Worm (Caenorhabditis elegans) whole organism, late embryonic: ENCODE results near the gene mrps-22.

Experiments used
- K02D7.2 ChIP-seq: sonication (generic microtip); optimal IDR thresholded peaks from 2 replicates; lab custom pipeline; 2017; ENCODE audit warnings: mild to moderate bottlenecking, missing genetic modification characterization, missing compliant biosample characterization
- ama-1 ChIP-seq: fragments of 150-350 bp; optimal IDR thresholded peaks from 2 replicates; lab custom pipeline; 2014
- fkh-10 ChIP-seq: fragments of 150-350 bp; optimal IDR thresholded peaks from 2 replicates; lab custom pipeline; 2014; ENCODE audit warnings: missing biosample characterization, missing genetic modification reagents, missing genetic modification characterization
- pat-9 ChIP-seq: fragments of 200-800 bp; sonication (Bioruptor generic); optimal IDR thresholded peaks from 2 replicates; lab custom pipeline; 2018; ENCODE audit warnings: mild to moderate bottlenecking, missing genetic modification characterization, moderate library complexity, missing compliant biosample characterization
- pha-4 ChIP-seq: fragments of 150-350 bp; optimal IDR thresholded peaks from 2 replicates; lab custom pipeline; 2018; ENCODE audit warnings: missing biosample characterization, missing genetic modification reagents, missing genetic modification characterization

DNA sequence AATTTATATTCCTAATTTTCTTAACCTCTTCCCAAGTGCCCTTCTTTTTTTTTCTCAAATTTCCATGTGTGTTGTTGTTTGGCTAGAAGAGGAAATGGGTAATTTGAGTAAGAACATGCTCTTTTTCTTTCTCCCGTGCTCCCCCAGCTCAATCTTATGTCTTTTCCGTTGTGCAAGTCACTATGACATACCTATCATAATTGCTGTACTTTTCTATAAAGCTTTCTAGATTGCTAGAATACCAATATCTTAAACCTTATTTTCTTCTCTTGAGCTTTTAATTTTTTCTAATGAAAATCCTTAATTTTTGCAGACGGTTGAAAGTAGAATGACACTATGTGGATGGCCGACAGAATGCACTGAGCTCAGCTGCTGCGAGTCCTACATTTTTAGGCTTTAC, 12.1 kb upstream of the mrps-22 start, which contains the start of gene txt-13:
- TF ChIP-seq pat-9 (no peak), pha-4 (tag; lab: Kevin White, UChicago) (no peak), K02D7.2 (tag; lab: Kevin White, UChicago) (no peak), ama-1 (lab: Kevin White, UChicago) (no peak), fkh-10 (GFP tag; lab: Kevin White, UChicago) (no peak)
